Fruit fly (Drosophila melanogaster) whole organism, embryonic: Measurements from ENCODE around the gene msl-3.

Experiments
- Atf3 ChIP-seq: fragments of 200-800 bp; sonication (Bioruptor generic); optimal IDR thresholded peaks from 3 replicates; lab custom pipeline; 2016; ENCODE audit warnings: missing biosample characterization, missing genetic modification characterization
- Awh ChIP-seq: fragments of 200-800 bp; sonication (Bioruptor generic); IDR thresholded peaks from 2 replicates; pipeline ENCODE4, ENCODE4 v1.3.6; 2022; ENCODE audit warnings: missing biosample characterization, missing genetic modification characterization
- BEAF-32 ChIP-seq: fragments of 200-800 bp; sonication (Bioruptor generic); optimal IDR thresholded peaks from 3 replicates; lab custom pipeline; 2017; ENCODE audit warnings: missing biosample characterization, missing genetic modification characterization, mild to moderate bottlenecking, moderate library complexity, missing genetic modification reagents
- CG10959 ChIP-seq: fragments of 200-800 bp; sonication (Bioruptor generic); IDR thresholded peaks from 2 replicates; pipeline ENCODE4 v1.3.6; 2022; ENCODE audit warnings: missing biosample characterization, missing genetic modification characterization
- CG10979 ChIP-seq: fragments of 200-800 bp; sonication (Bioruptor generic); optimal IDR thresholded peaks from 2 replicates; lab custom pipeline; 2018; ENCODE audit warnings: missing biosample characterization, mild to moderate bottlenecking, missing genetic modification characterization, moderate library complexity
- CG11398 ChIP-seq: fragments of 200-800 bp; sonication (Bioruptor generic); optimal IDR thresholded peaks from 2 replicates; lab custom pipeline; 2016; ENCODE audit warnings: missing biosample characterization, missing genetic modification characterization
- CG12299 ChIP-seq: fragments of 200-800 bp; sonication (Bioruptor generic); optimal IDR thresholded peaks from 2 replicates; lab custom pipeline; 2018; ENCODE audit warnings: missing biosample characterization, mild to moderate bottlenecking, missing genetic modification characterization
- CG12391 ChIP-seq: fragments of 200-800 bp; sonication (Bioruptor generic); optimal IDR thresholded peaks from 3 replicates; lab custom pipeline; 2018; ENCODE audit warnings: missing biosample characterization, mild to moderate bottlenecking, missing genetic modification characterization, moderate library complexity
- CG12659 ChIP-seq: fragments of 200-800 bp; sonication (Bioruptor generic); optimal IDR thresholded peaks from 3 replicates; lab custom pipeline; 2017; ENCODE audit warnings: mild to moderate bottlenecking, missing biosample characterization, missing genetic modification reagents, missing genetic modification characterization
- CG13123 ChIP-seq: fragments of 200-800 bp; sonication (Bioruptor generic); optimal IDR thresholded peaks from 2 replicates; lab custom pipeline; 2016; ENCODE audit warnings: missing biosample characterization, missing genetic modification characterization
- CG13624 ChIP-seq: fragments of 200-800 bp; sonication (Bioruptor generic); optimal IDR thresholded peaks from 2 replicates; lab custom pipeline; 2016; ENCODE audit warnings: missing biosample characterization, missing genetic modification characterization
- CG15514 ChIP-seq: fragments of 200-800 bp; sonication (Bioruptor generic); optimal IDR thresholded peaks from 3 replicates; lab custom pipeline; 2017; ENCODE audit warnings: missing biosample characterization, missing genetic modification characterization, mild to moderate bottlenecking, moderate library complexity, missing genetic modification reagents
- CG16779 ChIP-seq: fragments of 200-800 bp; sonication (Bioruptor generic); IDR thresholded peaks from 2 replicates; pipeline ENCODE4 v1.3.6; 2022; ENCODE audit warnings: missing biosample characterization, missing genetic modification characterization
- CG3065 ChIP-seq: fragments of 200-800 bp; sonication (Bioruptor generic); optimal IDR thresholded peaks from 2 replicates; lab custom pipeline; 2016; ENCODE audit warnings: missing biosample characterization, missing genetic modification characterization
- CG3163 ChIP-seq: fragments of 200-800 bp; sonication (Bioruptor generic); optimal IDR thresholded peaks from 3 replicates; lab custom pipeline; 2016; ENCODE audit warnings: missing biosample characterization, missing genetic modification characterization
- CG32532 ChIP-seq: fragments of 200-800 bp; sonication (Bioruptor generic); IDR thresholded peaks from 2 replicates; pipeline ENCODE4 v1.3.6; 2022; ENCODE audit warnings: missing biosample characterization, missing genetic modification characterization
- CG7357 ChIP-seq: fragments of 200-800 bp; sonication (Bioruptor generic); IDR thresholded peaks from 3 replicates; pipeline ENCODE4 v1.3.6; 2022; ENCODE audit warnings: missing biosample characterization, missing genetic modification characterization
- CG7556 ChIP-seq: fragments of 200-800 bp; sonication (Bioruptor generic); optimal IDR thresholded peaks from 2 replicates; lab custom pipeline; 2017; ENCODE audit warnings: missing biosample characterization, mild to moderate bottlenecking, missing genetic modification characterization
- CG7839 ChIP-seq: fragments of 200-800 bp; sonication (Bioruptor generic); optimal IDR thresholded peaks from 3 replicates; lab custom pipeline; 2018; ENCODE audit warnings: missing biosample characterization, mild to moderate bottlenecking, missing genetic modification characterization, moderate library complexity
- CG8290 ChIP-seq, 3 experiments: fragments of 200-800 bp; sonication (Bioruptor generic); optimal IDR thresholded peaks; 2 replicates each; lab custom pipeline; 2016 to 2019; ENCODE audit warnings: missing biosample characterization in 3 of 3, missing genetic modification characterization in 3 of 3, mild to moderate bottlenecking in 2 of 3, moderate library complexity in 1 of 3
- D ChIP-seq, 2 experiments: fragments of 200-800 bp in 1 of 2; fragments of >200 bp in 1 of 2; sonication (Bioruptor generic) in 1 of 2; optimal IDR thresholded peaks; 2 replicates in 1 of 2; 3 replicates in 1 of 2; lab custom pipeline; 2017; ENCODE audit warnings: mild to moderate bottlenecking in 1 of 2, missing biosample characterization in 1 of 2, missing genetic modification characterization in 1 of 2, missing genetic modification reagents in 1 of 2
- E2f2 ChIP-seq: fragments of 200-800 bp; sonication (Bioruptor generic); IDR thresholded peaks from 2 replicates; pipeline ENCODE4 v1.3.6; 2022; ENCODE audit warnings: missing biosample characterization, missing genetic modification characterization
- Elba2 ChIP-seq: fragments of 200-800 bp; sonication (Bioruptor generic); optimal IDR thresholded peaks from 3 replicates; lab custom pipeline; 2016; ENCODE audit warnings: missing biosample characterization, missing genetic modification characterization
- Ets97D ChIP-seq: fragments of 200-800 bp; sonication (Bioruptor generic); optimal IDR thresholded peaks from 3 replicates; lab custom pipeline; 2016; ENCODE audit warnings: missing biosample characterization, missing genetic modification characterization
- GATAe ChIP-seq: fragments of 200-800 bp; sonication (Bioruptor generic); conservative IDR thresholded peaks from 2 replicates; pipeline ENCODE4 v1.3.6; 2022; ENCODE audit warnings: missing biosample characterization, missing genetic modification characterization
- Gsc ChIP-seq: fragments of 200-800 bp; sonication (Bioruptor generic); IDR thresholded peaks from 2 replicates; pipeline ENCODE4 v1.3.6; 2022; ENCODE audit warnings: missing biosample characterization, missing genetic modification characterization
- HLH3B ChIP-seq: fragments of 200-800 bp; sonication (Bioruptor generic); IDR thresholded peaks from 2 replicates; pipeline ENCODE4 v1.3.6; 2022; ENCODE audit warnings: missing biosample characterization, missing genetic modification characterization
- Hmx ChIP-seq: fragments of 200-800 bp; sonication (Bioruptor generic); optimal IDR thresholded peaks from 2 replicates; lab custom pipeline; 2016; ENCODE audit warnings: missing biosample characterization, missing genetic modification characterization
- Med ChIP-seq: fragments of 200-800 bp; sonication (Bioruptor generic); peaks from one replicate; lab custom pipeline; 2016; ENCODE audit warnings: missing biosample characterization, missing genetic modification characterization, mild to moderate bottlenecking, inconsistent platforms, moderate library complexity
- NK7.1 ChIP-seq: fragments of 200-800 bp; sonication (Bioruptor generic); optimal IDR thresholded peaks from 3 replicates; lab custom pipeline; 2016; ENCODE audit warnings: missing biosample characterization, missing genetic modification characterization
- Nf-YC ChIP-seq: fragments of 200-800 bp; optimal IDR thresholded peaks from 3 replicates; lab custom pipeline; 2019; ENCODE audit warnings: missing biosample characterization, mild to moderate bottlenecking, missing genetic modification characterization, moderate library complexity
- Spps ChIP-seq: fragments of 200-800 bp; sonication (Bioruptor generic); optimal IDR thresholded peaks from 2 replicates; lab custom pipeline; 2018; ENCODE audit warnings: missing biosample characterization, mild to moderate bottlenecking, missing genetic modification characterization
- Ssrp ChIP-seq: fragments of 200-800 bp; sonication (Bioruptor generic); optimal IDR thresholded peaks from 2 replicates; lab custom pipeline; 2018; ENCODE audit warnings: missing biosample characterization, mild to moderate bottlenecking, missing genetic modification characterization, moderate library complexity
- Xbp1 ChIP-seq: fragments of 200-800 bp; sonication (Bioruptor generic); optimal IDR thresholded peaks from 3 replicates; lab custom pipeline; 2016; ENCODE audit warnings: missing biosample characterization, mild to moderate bottlenecking, missing genetic modification characterization
- amos ChIP-seq: fragments of 200-800 bp; sonication (Bioruptor generic); IDR thresholded peaks from 2 replicates; pipeline ENCODE4 v1.3.6; 2022; ENCODE audit warnings: missing biosample characterization, missing genetic modification characterization; ENCODE audit not compliant: partially characterized antibody
- bab2 ChIP-seq: fragments of 200-800 bp; sonication (Bioruptor generic); optimal IDR thresholded peaks from 2 replicates; lab custom pipeline; 2016; ENCODE audit warnings: missing biosample characterization, missing genetic modification characterization
- bigmax ChIP-seq: fragments of 200-800 bp; sonication (Bioruptor generic); optimal IDR thresholded peaks from 2 replicates; lab custom pipeline; 2018; ENCODE audit warnings: missing biosample characterization, mild to moderate bottlenecking, missing genetic modification characterization
- crc ChIP-seq: fragments of 200-800 bp; sonication (Bioruptor generic); optimal IDR thresholded peaks from 2 replicates; lab custom pipeline; 2016; ENCODE audit warnings: missing biosample characterization, missing genetic modification characterization
- cwo ChIP-seq: fragments of 200-800 bp; sonication (Bioruptor generic); optimal IDR thresholded peaks from 3 replicates; lab custom pipeline; 2017; ENCODE audit warnings: missing biosample characterization, missing genetic modification characterization, mild to moderate bottlenecking, moderate library complexity, missing genetic modification reagents
- en ChIP-seq: fragments of 200-800 bp; sonication (Bioruptor generic); optimal IDR thresholded peaks from 2 replicates; lab custom pipeline; 2016; ENCODE audit warnings: missing biosample characterization, missing genetic modification characterization
- exex ChIP-seq: fragments of 200-800 bp; sonication (Bioruptor generic); optimal IDR thresholded peaks from 4 replicates; lab custom pipeline; 2018; ENCODE audit warnings: missing biosample characterization, mild to moderate bottlenecking, missing genetic modification characterization, moderate library complexity
- gfzf ChIP-seq: fragments of 200-800 bp; sonication (Bioruptor generic); optimal IDR thresholded peaks from 2 replicates; lab custom pipeline; 2016; ENCODE audit warnings: missing biosample characterization, mild to moderate bottlenecking, missing genetic modification characterization, moderate library complexity
- kay ChIP-seq: fragments of 200-800 bp; sonication (Bioruptor generic); optimal IDR thresholded peaks from 2 replicates; lab custom pipeline; 2016; ENCODE audit warnings: missing biosample characterization, missing genetic modification characterization
- psq ChIP-seq: fragments of 200-800 bp; sonication (Bioruptor generic); optimal IDR thresholded peaks from 2 replicates; lab custom pipeline; 2017; ENCODE audit warnings: missing biosample characterization, missing genetic modification characterization
- stwl ChIP-seq: fragments of 200-800 bp; sonication (Bioruptor generic); optimal IDR thresholded peaks from 3 replicates; lab custom pipeline; 2018; ENCODE audit warnings: missing biosample characterization, mild to moderate bottlenecking, missing genetic modification characterization, moderate library complexity
- trh ChIP-seq: fragments of 200-800 bp; sonication (Bioruptor generic); optimal IDR thresholded peaks from 2 replicates; lab custom pipeline; 2016; ENCODE audit warnings: missing biosample characterization, missing genetic modification characterization
- tup ChIP-seq: fragments of 200-800 bp; sonication (Bioruptor generic); optimal IDR thresholded peaks from 2 replicates; lab custom pipeline; 2016; ENCODE audit warnings: missing biosample characterization, mild to moderate bottlenecking, missing genetic modification characterization, moderate library complexity
- twi ChIP-seq: fragments of 200-800 bp; optimal IDR thresholded peaks from 2 replicates; lab custom pipeline; 2019; ENCODE audit warnings: missing biosample characterization, mild to moderate bottlenecking, missing genetic modification characterization, moderate library complexity
- z ChIP-seq: fragments of 200-800 bp; sonication (Bioruptor generic); IDR thresholded peaks from 3 replicates; pipeline ENCODE4 v1.3.6; 2022; ENCODE audit warnings: missing biosample characterization, missing genetic modification characterization
- zen ChIP-seq: fragments of 200-800 bp; sonication (Bioruptor generic); optimal IDR thresholded peaks from 3 replicates; lab custom pipeline; 2018; ENCODE audit warnings: missing biosample characterization, mild to moderate bottlenecking, missing genetic modification characterization, moderate library complexity

Gene msl-3

dm6 chr3L:7090764-7091163, 34.6 kb downstream of the msl-3 start (continued):
- TF ChIP-seq bigmax (GFP tag; lab: Kevin White, UChicago): no peak
- TF ChIP-seq CG10979 (tag; lab: Kevin White, UChicago): peak; percentile 64
- no peak for TF ChIP-seq CG3065 (GFP tag; lab: Kevin White, UChicago)
- TF ChIP-seq CG7556 (GFP tag; lab: Kevin White, UChicago): peak; percentile 55
- TF ChIP-seq zen (tag; lab: Kevin White, UChicago): peak; percentile 25
- TF ChIP-seq CG32532: peak; percentile 59
- TF ChIP-seq z (GFP tag; lab: Robert Waterston, UW): no peak
- TF ChIP-seq Elba2 (GFP tag; lab: Kevin White, UChicago): no peak
- no peak for TF ChIP-seq Atf3 (GFP tag; lab: Kevin White, UChicago)
- no peak for TF ChIP-seq GATAe
- TF ChIP-seq CG7357 (GFP tag; lab: Robert Waterston, UW): peak; percentile 65; the same call in 2 of the 3 replicates
- no peak for TF ChIP-seq stwl
- no peak for TF ChIP-seq amos (GFP tag; lab: Robert Waterston, UW)
- peak; percentile 34; the same call in 1 of the 2 replicates for TF ChIP-seq E2f2 (GFP tag; lab: Robert Waterston, UW)
- TF ChIP-seq CG13624 (GFP tag; lab: Kevin White, UChicago): peak; percentile 2
- TF ChIP-seq CG11398 (GFP tag; lab: Kevin White, UChicago): no peak
- TF ChIP-seq HLH3B (GFP tag; lab: Robert Waterston, UW): peak; percentile 74
- no peak for TF ChIP-seq twi (tag; lab: Kevin White, UChicago)
- TF ChIP-seq trh (GFP tag; lab: Kevin White, UChicago): no peak
- TF ChIP-seq en: peak; percentile 35
- TF ChIP-seq NK7.1: no peak
- no peak for TF ChIP-seq CG10959 (GFP tag; lab: Robert Waterston, UW)
- no peak for TF ChIP-seq CG13123 (GFP tag; lab: Kevin White, UChicago)
- peak; percentile 54 for TF ChIP-seq CG12391 (tag; lab: Kevin White, UChicago)
- TF ChIP-seq CG15514: peak; percentile 30
- TF ChIP-seq CG3163 (GFP tag; lab: Kevin White, UChicago): peak; percentile 16
- peak; percentile 19 for TF ChIP-seq Ssrp
- TF ChIP-seq Nf-YC (tag; lab: Kevin White, UChicago): peak; percentile 57
- TF ChIP-seq D (optimal IDR thresholded peaks at IDR 0.05; lab: Kevin White, UChicago): no peak
- peak; percentile 37 for TF ChIP-seq D (GFP tag; optimal IDR thresholded peaks at IDR 0.05; lab: Kevin White, UChicago)
- TF ChIP-seq Hmx (GFP tag; lab: Kevin White, UChicago): no peak
- peak; percentile 19 for TF ChIP-seq CG12659 (GFP tag; lab: Kevin White, UChicago)
- no peak for TF ChIP-seq BEAF-32 (GFP tag; lab: Kevin White, UChicago)
- TF ChIP-seq bab2 (GFP tag; lab: Kevin White, UChicago): peak; percentile 51
- no peak for TF ChIP-seq psq (GFP tag; lab: Kevin White, UChicago)
- TF ChIP-seq Xbp1 (GFP tag; lab: Kevin White, UChicago): peak; percentile 59
- TF ChIP-seq Awh: peak; percentile 73; the same call in 1 of the 2 replicates
- TF ChIP-seq CG12299 (tag; lab: Kevin White, UChicago): no peak
- peak; percentile 60 for TF ChIP-seq cwo (GFP tag; lab: Kevin White, UChicago)
- peak; percentile 5 for TF ChIP-seq Spps (tag; lab: Kevin White, UChicago)
- no peak for TF ChIP-seq tup
- no peak for TF ChIP-seq gfzf (GFP tag; lab: Kevin White, UChicago)
- TF ChIP-seq kay (GFP tag; lab: Kevin White, UChicago): peak; percentile 30
- TF ChIP-seq CG16779: no peak
- TF ChIP-seq exex (tag; lab: Kevin White, UChicago): peak; percentile 20
- TF ChIP-seq Med (GFP tag; lab: Kevin White, UChicago): peak; percentile 90
- peak; percentile 22; the same call in 1 of the 2 replicates for TF ChIP-seq Gsc (GFP tag; lab: Robert Waterston, UW)
- TF ChIP-seq Ets97D: no peak
- peak; percentile 41 for TF ChIP-seq crc
- no peak for TF ChIP-seq CG8290 (GFP tag; optimal IDR thresholded peaks at IDR 0.05; lab: Kevin White, UChicago)
- peak in 1 of 2 experiments; percentile 46 for TF ChIP-seq CG8290 (tag; optimal IDR thresholded peaks at IDR 0.05; lab: Kevin White, UChicago)
- TF ChIP-seq CG7839 (tag; lab: Kevin White, UChicago): peak; percentile 69
